Fruit fly (Drosophila melanogaster): ENCODE results near the gene CG14974.

The CG14974 gene

dm6 chr3L:3665288-3666210, 44.7 kb upstream of the CG14974 start (continued):
- TF ChIP-seq ewg (GFP tag; optimal IDR thresholded peaks at IDR 0.05): peak; percentile 36
- TF ChIP-seq CG31224 (GFP tag; IDR thresholded peaks at IDR 0.05): no peak
- peak; percentile 58 for TF ChIP-seq CG16863 (GFP tag; optimal IDR thresholded peaks at IDR 0.05)
- no peak for TF ChIP-seq btn (GFP tag; optimal IDR thresholded peaks at IDR 0.05)
- no peak for TF ChIP-seq CG4360 (GFP tag; IDR thresholded peaks at IDR 0.05)
- peak; percentile 54 for TF ChIP-seq CG12219 (GFP tag; optimal IDR thresholded peaks at IDR 0.05)
- TF ChIP-seq dimm (GFP tag; IDR thresholded peaks at IDR 0.05): no peak
- TF ChIP-seq Adf1 (GFP tag; IDR thresholded peaks at IDR 0.05): no peak
- no peak for TF ChIP-seq Kr (GFP tag; optimal IDR thresholded peaks at IDR 0.05)
- TF ChIP-seq chif (GFP tag; optimal IDR thresholded peaks at IDR 0.05): peak; percentile 61 to 74
- TF ChIP-seq wdn (GFP tag; IDR thresholded peaks at IDR 0.05): 0 out of 2 replicates have a peak, but pooled peaks have one; percentile 23
- no peak for TF ChIP-seq Dll (GFP tag; IDR thresholded peaks at IDR 0.05; ENCODE audit: partially characterized antibody)
- TF ChIP-seq Doc3 (GFP tag; IDR thresholded peaks at IDR 0.05; ENCODE audit: partially characterized antibody): no peak
- TF ChIP-seq CG10321 (GFP tag; IDR thresholded peaks at IDR 0.05): no peak
- no peak for TF ChIP-seq CG9215 (GFP tag; IDR thresholded peaks at IDR 0.05)
- TF ChIP-seq sens-2 (GFP tag; IDR thresholded peaks at IDR 0.05): 0 out of 2 replicates have a peak, but pooled peaks have one; percentile 41
- TF ChIP-seq ci (GFP tag; IDR thresholded peaks at IDR 0.05): peak; percentile 76; the same call in 2 of the 3 replicates
- TF ChIP-seq chm (GFP tag; IDR thresholded peaks at IDR 0.05): peak; percentile 81
- TF ChIP-seq Sry-β (GFP tag; optimal IDR thresholded peaks at IDR 0.05): no peak
- TF ChIP-seq CoRest (tag; optimal IDR thresholded peaks at IDR 0.05): peak; percentile 62
- TF ChIP-seq CG17568 (GFP tag; optimal IDR thresholded peaks at IDR 0.05): peak; percentile 49
- TF ChIP-seq Hmr (GFP tag; optimal IDR thresholded peaks at IDR 0.05): peak; percentile 14
- TF ChIP-seq ATbp (GFP tag; optimal IDR thresholded peaks at IDR 0.05): peak; percentile 44
- peak; percentile 54 for TF ChIP-seq Xbp1 (GFP tag; optimal IDR thresholded peaks at IDR 0.05)
- TF ChIP-seq Bdp1 (GFP tag; optimal IDR thresholded peaks at IDR 0.05): no peak
- no peak for TF ChIP-seq CG43689 (GFP tag; IDR thresholded peaks at IDR 0.05)
- TF ChIP-seq cwo (GFP tag; optimal IDR thresholded peaks at IDR 0.05): no peak
- TF ChIP-seq Dip3 (GFP tag; optimal IDR thresholded peaks at IDR 0.05): peak; percentile 64
- TF ChIP-seq CG9609 (GFP tag; optimal IDR thresholded peaks at IDR 0.05): peak; percentile 37
- peak; percentile 51 for TF ChIP-seq vvl (GFP tag; IDR thresholded peaks at IDR 0.05)
- no peak for TF ChIP-seq CG2678 (tag; optimal IDR thresholded peaks at IDR 0.05)
- peak; percentile 3 for TF ChIP-seq gcm (GFP tag; optimal IDR thresholded peaks at IDR 0.05)
- TF ChIP-seq CG14441 (GFP tag; IDR thresholded peaks at IDR 0.05): no peak
- peak; percentile 58; the same call in 1 of the 2 replicates for TF ChIP-seq Atf6 (GFP tag; IDR thresholded peaks at IDR 0.05)
- TF ChIP-seq zf30C (GFP tag; optimal IDR thresholded peaks at IDR 0.05): peak; percentile 21
- no peak for TF ChIP-seq nom (GFP tag; optimal IDR thresholded peaks at IDR 0.05)
- TF ChIP-seq CG13123 (GFP tag; optimal IDR thresholded peaks at IDR 0.05): peak; percentile 23
- TF ChIP-seq Rfx (GFP tag; IDR thresholded peaks at IDR 0.05): peak; percentile 75
- TF ChIP-seq CG17328 (GFP tag; IDR thresholded peaks at IDR 0.05): peak; percentile 69
- peak; percentile 36; the same call in 1 of the 3 replicates for TF ChIP-seq dysf (GFP tag; IDR thresholded peaks at IDR 0.05)
- TF ChIP-seq ab (GFP tag; optimal IDR thresholded peaks at IDR 0.05): peak; percentile 35
- TF ChIP-seq scrt (GFP tag; optimal IDR thresholded peaks at IDR 0.05): no peak
- 0 out of 2 replicates have a peak, but pooled peaks have one; percentile 14 for TF ChIP-seq Oaz (GFP tag; IDR thresholded peaks at IDR 0.05)
- peak; percentile 6; the same call in 1 of the 2 replicates for TF ChIP-seq H2.0 (GFP tag; IDR thresholded peaks at IDR 0.05)
- TF ChIP-seq CG17829 (tag; optimal IDR thresholded peaks at IDR 0.05): peak; percentile 36
- peak; percentile 2 for TF ChIP-seq fu2 (GFP tag; optimal IDR thresholded peaks at IDR 0.05)
- TF ChIP-seq CG11085 (GFP tag; IDR thresholded peaks at IDR 0.05): no peak
- TF ChIP-seq MESR4 (GFP tag; optimal IDR thresholded peaks at IDR 0.05): no peak
- peak; percentile 50 for TF ChIP-seq gsb-n (tag; optimal IDR thresholded peaks at IDR 0.05)

Measured in whole organism, embryonic.